Worm (Caenorhabditis elegans): Measurements from ENCODE around the gene str-244.
"Not testable (repeated sequence)": the region's sequence is repeated elsewhere in the genome, so short reads cannot be mapped to it uniquely, and the experiment has no call there.

The str-244 gene

DNA sequence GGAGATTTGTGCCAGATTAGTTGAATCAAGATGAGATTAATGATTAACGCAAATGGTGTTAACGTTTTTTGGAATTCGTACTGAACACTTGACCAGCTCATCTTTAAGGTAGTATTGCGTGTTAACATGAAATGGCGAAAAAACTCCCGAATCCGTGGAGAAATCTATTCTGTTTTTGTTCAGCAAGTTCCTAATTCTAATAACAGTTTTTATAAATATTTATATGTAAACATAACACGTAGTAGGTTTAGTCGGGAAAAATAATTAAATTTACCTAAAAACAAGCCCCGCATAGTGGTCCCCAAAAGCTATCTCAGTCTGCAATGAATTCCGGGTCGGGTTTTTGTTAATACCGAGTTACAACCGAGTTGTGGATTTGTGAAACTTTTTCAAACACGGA lies at the start of gene str-244:
Gene str-244, minus strand, starts transcription at position 101 of the 400 bp plus-strand sequence.
- TF ChIP-seq lsy-12 (tag; optimal IDR thresholded peaks at IDR 0.05) = no peak
- no peak for TF ChIP-seq R02D3.7 (tag; optimal IDR thresholded peaks at IDR 0.05)

DNA sequence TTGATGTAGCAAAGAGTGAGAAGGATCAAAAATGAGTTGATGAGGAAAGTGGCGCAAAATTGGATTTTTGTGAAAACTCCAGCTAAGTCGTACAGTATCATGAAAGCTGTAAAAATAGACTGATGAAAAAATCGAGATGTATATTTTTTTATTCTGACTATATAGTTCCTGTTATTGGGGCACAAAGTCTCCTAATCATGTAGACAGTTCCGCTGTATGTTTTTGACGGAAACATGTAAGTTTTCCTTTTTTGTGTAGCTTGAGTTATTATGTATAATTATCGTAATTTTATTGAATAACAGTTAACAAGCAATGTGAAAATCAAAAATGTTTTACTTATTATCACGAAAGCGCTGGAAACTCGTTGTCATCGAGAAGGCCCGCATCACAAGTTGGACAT lies 48.6 kb upstream of the str-244 start, which contains the start of gene str-68:
Gene str-68, minus strand, starts transcription at position 101 of the 400 bp plus-strand sequence.
- TF ChIP-seq egl-5 (tag; optimal IDR thresholded peaks at IDR 0.05) (no peak), nfya-1 (tag; optimal IDR thresholded peaks at IDR 0.05; ENCODE audit: insufficient read depth) (no peak), ztf-11 (tag; optimal IDR thresholded peaks at IDR 0.05) (no peak), elt-3 (tag; optimal IDR thresholded peaks at IDR 0.05) (no peak), fkh-2 (tag; optimal IDR thresholded peaks at IDR 0.05) (no peak), nhr-237 (tag; optimal IDR thresholded peaks at IDR 0.05) (no peak), ceh-28 (tag; optimal IDR thresholded peaks at IDR 0.05) (no peak), nhr-25 (tag; optimal IDR thresholded peaks at IDR 0.05) (no peak)

DNA sequence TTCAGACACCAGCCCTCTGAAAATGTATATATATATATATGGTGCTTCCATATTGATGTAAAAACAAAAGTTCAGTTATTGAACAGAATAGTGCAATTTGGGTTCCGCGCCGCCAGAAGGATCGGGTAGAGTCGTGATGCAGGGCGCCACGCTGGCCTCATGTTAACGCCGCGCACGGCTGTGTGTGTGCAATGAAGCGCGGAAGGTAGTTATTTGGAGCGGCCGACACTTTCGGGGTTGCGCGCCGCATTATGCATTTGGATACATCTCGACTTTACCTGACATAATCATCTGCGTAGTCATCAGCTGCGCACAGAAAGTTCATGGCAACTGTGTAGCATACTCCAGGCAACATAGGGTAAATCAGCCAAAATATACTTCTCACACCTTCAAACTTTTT lies 47.9 kb upstream of the str-244 start:
- TF ChIP-seq eor-1 (tag; optimal IDR thresholded peaks at IDR 0.05) (no peak), nhr-11 (tag; optimal IDR thresholded peaks at IDR 0.05) (no peak), nhr-77 (tag; optimal IDR thresholded peaks at IDR 0.05) (no peak), nhr-23 (tag; optimal IDR thresholded peaks at IDR 0.05) (no peak), tbx-2 (tag; optimal IDR thresholded peaks at IDR 0.05) (no peak), hmg-11 (tag; optimal IDR thresholded peaks at IDR 0.05) (no peak), lin-39 (tag; optimal IDR thresholded peaks at IDR 0.05) (no peak), sea-2 (GFP tag; optimal IDR thresholded peaks at IDR 0.05) (no peak), mdl-1 (tag; optimal IDR thresholded peaks at IDR 0.05) (no peak), ama-1 (optimal IDR thresholded peaks at IDR 0.05) (no peak), R02D3.7 (tag; optimal IDR thresholded peaks at IDR 0.05) (no peak), ceh-16 (tag; optimal IDR thresholded peaks at IDR 0.05) (no peak), fos-1 (tag; optimal IDR thresholded peaks at IDR 0.05) (no peak), daf-12 (tag; optimal IDR thresholded peaks at IDR 0.05) (no peak), lsy-12 (tag; optimal IDR thresholded peaks at IDR 0.05) (no peak), elt-1 (tag; optimal IDR thresholded peaks at IDR 0.05) (no peak), snpc-4 (tag; optimal IDR thresholded peaks at IDR 0.05) (no peak), unc-62 (GFP tag; optimal IDR thresholded peaks at IDR 0.05) (no peak), egl-27 (tag; optimal IDR thresholded peaks at IDR 0.05) (no peak)

DNA sequence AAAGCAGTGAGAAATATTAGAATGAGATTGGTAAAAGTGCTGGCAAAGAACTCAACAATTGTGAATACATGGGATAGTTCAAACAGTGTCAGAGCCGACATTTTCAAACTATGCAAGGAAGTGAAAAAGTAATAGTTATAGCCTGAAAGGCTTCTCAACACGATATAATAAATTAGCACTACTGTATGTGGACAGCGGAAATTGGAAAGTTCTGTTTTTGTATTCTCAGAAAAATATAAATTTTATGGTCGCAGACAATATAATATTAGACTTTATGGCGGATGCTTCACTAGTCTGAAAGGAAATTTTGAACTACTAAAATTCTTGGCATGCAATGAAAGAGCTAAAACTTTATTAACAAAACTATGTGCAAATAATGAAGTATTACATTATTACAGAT lies 46.9 kb upstream of the str-244 start, which contains the start of gene str-69:
Gene str-69, minus strand, starts transcription at position 101 of the 400 bp plus-strand sequence.
- TF ChIP-seq elt-2 (tag; optimal IDR thresholded peaks at IDR 0.05) (no peak), zag-1 (tag; optimal IDR thresholded peaks at IDR 0.05) (no peak), fkh-10 (GFP tag; optimal IDR thresholded peaks at IDR 0.05) (no peak), eor-1 (tag; optimal IDR thresholded peaks at IDR 0.05) (no peak)

DNA sequence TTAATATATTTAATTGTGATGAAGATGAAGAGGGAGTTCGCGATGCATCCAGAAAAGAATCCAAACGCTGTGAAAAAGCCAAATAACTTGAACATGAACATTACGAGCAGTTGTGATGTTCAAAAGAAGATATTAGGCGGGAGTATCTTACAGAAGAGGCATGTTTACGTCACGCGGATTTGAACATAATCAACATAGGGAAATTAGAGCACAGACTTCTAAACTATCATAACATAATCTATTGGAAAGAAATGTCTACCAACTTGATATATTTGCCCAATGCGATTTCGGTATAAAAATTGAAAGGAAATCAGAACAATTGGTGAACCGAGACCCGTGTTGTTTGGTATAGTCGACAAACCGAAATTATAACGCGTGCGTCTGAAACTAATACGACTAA lies 45.2 kb upstream of the str-244 start, which contains the start of gene str-66:
Gene str-66, minus strand, starts transcription at position 101 of the 400 bp plus-strand sequence.
- TF ChIP-seq lin-39 (tag; optimal IDR thresholded peaks at IDR 0.05) = no peak
- no peak for TF ChIP-seq pha-4 (tag; optimal IDR thresholded peaks at IDR 0.05)
- TF ChIP-seq nfya-1 (tag; optimal IDR thresholded peaks at IDR 0.05; ENCODE audit: insufficient read depth) = no peak
- no peak for TF ChIP-seq unc-39 (tag; optimal IDR thresholded peaks at IDR 0.05)
- no peak for TF ChIP-seq ceh-16 (tag; optimal IDR thresholded peaks at IDR 0.05)
- TF ChIP-seq ceh-9 (tag; optimal IDR thresholded peaks at IDR 0.05) = no peak
- no peak for TF ChIP-seq tbx-2 (tag; optimal IDR thresholded peaks at IDR 0.05)
- no peak for TF ChIP-seq lsy-12 (tag; optimal IDR thresholded peaks at IDR 0.05)
- no peak for TF ChIP-seq sea-2 (GFP tag; optimal IDR thresholded peaks at IDR 0.05)
- no peak for TF ChIP-seq snpc-4 (tag; optimal IDR thresholded peaks at IDR 0.05)

DNA sequence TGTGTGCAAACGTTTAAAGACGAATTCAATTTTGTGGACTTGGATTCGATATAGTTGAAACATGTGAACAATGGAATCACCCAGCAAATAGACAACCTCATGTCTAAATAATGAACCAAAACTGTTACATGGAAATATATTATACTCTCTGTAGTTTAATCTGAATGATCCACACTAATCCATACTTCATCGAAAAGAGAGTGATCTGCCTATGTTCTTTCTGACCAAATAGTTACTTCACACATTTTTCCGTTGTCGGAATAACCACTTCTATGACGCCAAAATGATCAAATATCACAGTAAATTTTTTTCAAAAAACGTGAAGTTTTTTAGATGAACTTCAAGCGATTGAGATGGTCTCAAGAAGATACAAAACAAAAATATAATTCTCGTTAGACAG lies 43.2 kb upstream of the str-244 start, which contains the start of gene Y73C8C.4:
Gene Y73C8C.4, minus strand, starts transcription at position 101 of the 400 bp plus-strand sequence.
- TF ChIP-seq snpc-4 (tag; optimal IDR thresholded peaks at IDR 0.05); ama-1 (optimal IDR thresholded peaks at IDR 0.05); skn-1 (tag; optimal IDR thresholded peaks at IDR 0.05): not testable (repeated sequence)
